Fruit fly (Drosophila melanogaster) whole organism, embryonic: ENCODE data around the gene CG7381.

ENCODE experiments used
- Ada2b ChIP-seq: fragments of 200-800 bp; sonication (Bioruptor generic); IDR thresholded peaks from 2 replicates; pipeline ENCODE4 v1.3.6; 2022; ENCODE audit warnings: missing biosample characterization, missing genetic modification characterization
- CG10274 ChIP-seq: fragments of 200-800 bp; sonication (Bioruptor generic); optimal IDR thresholded peaks from 3 replicates; lab custom pipeline; 2017; ENCODE audit warnings: missing biosample characterization, mild to moderate bottlenecking, missing genetic modification characterization
- CG10366 ChIP-seq: fragments of 200-800 bp; sonication (Bioruptor generic); IDR thresholded peaks from 2 replicates; pipeline ENCODE4 v1.3.6; 2022; ENCODE audit warnings: missing biosample characterization, missing genetic modification characterization
- CG12155 ChIP-seq: fragments of 200-800 bp; sonication (Bioruptor generic); optimal IDR thresholded peaks from 3 replicates; lab custom pipeline; 2016; ENCODE audit warnings: missing biosample characterization, missing genetic modification characterization
- CG13123 ChIP-seq: fragments of 200-800 bp; sonication (Bioruptor generic); optimal IDR thresholded peaks from 2 replicates; lab custom pipeline; 2016; ENCODE audit warnings: missing biosample characterization, missing genetic modification characterization
- CG13424 ChIP-seq: fragments of 200-800 bp; sonication (Bioruptor generic); optimal IDR thresholded peaks from 2 replicates; lab custom pipeline; 2019; ENCODE audit warnings: missing biosample characterization, mild to moderate bottlenecking, missing genetic modification characterization, moderate library complexity
- CG1603 ChIP-seq: fragments of 200-800 bp; sonication (Bioruptor generic); optimal IDR thresholded peaks from 2 replicates; lab custom pipeline; 2019; ENCODE audit warnings: missing biosample characterization, mild to moderate bottlenecking, missing genetic modification characterization, moderate library complexity
- CG17912 ChIP-seq: fragments of 200-800 bp; sonication (Bioruptor generic); optimal IDR thresholded peaks from 2 replicates; lab custom pipeline; 2018; ENCODE audit warnings: missing biosample characterization, mild to moderate bottlenecking, missing genetic modification characterization
- CG2129 ChIP-seq: fragments of 200-800 bp; sonication (Bioruptor generic); IDR thresholded peaks from 2 replicates; pipeline ENCODE4 v1.3.6; 2022; ENCODE audit warnings: missing biosample characterization, missing genetic modification characterization; ENCODE audit not compliant: partially characterized antibody
- CG2712 ChIP-seq: fragments of 200-800 bp; optimal IDR thresholded peaks from 3 replicates; lab custom pipeline; 2019; ENCODE audit warnings: missing biosample characterization, mild to moderate bottlenecking, missing genetic modification characterization, moderate library complexity
- CG2875 ChIP-seq: fragments of 200-800 bp; sonication (Bioruptor generic); optimal IDR thresholded peaks from 2 replicates; lab custom pipeline; 2017; ENCODE audit warnings: missing biosample characterization, mild to moderate bottlenecking, missing genetic modification characterization, missing genetic modification reagents
- CG32532 ChIP-seq: fragments of 200-800 bp; sonication (Bioruptor generic); IDR thresholded peaks from 2 replicates; pipeline ENCODE4 v1.3.6; 2022; ENCODE audit warnings: missing biosample characterization, missing genetic modification characterization
- CG4707 ChIP-seq: fragments of 200-800 bp; sonication (Bioruptor generic); optimal IDR thresholded peaks from 2 replicates; lab custom pipeline; 2018; ENCODE audit warnings: missing biosample characterization, mild to moderate bottlenecking, missing genetic modification characterization, moderate library complexity
- CG4854 ChIP-seq: fragments of 200-800 bp; sonication (Bioruptor generic); optimal IDR thresholded peaks from 2 replicates; lab custom pipeline; 2016; ENCODE audit warnings: missing biosample characterization, missing genetic modification characterization, inconsistent platforms
- CG8290 ChIP-seq, 3 experiments: fragments of 200-800 bp; sonication (Bioruptor generic); optimal IDR thresholded peaks; 2 replicates each; lab custom pipeline; 2016 to 2019; ENCODE audit warnings: missing biosample characterization in 3 of 3, missing genetic modification characterization in 3 of 3, mild to moderate bottlenecking in 2 of 3, moderate library complexity in 1 of 3
- CG8765 ChIP-seq: fragments of 200-800 bp; sonication (Bioruptor generic); IDR thresholded peaks from 2 replicates; pipeline ENCODE4 v1.3.6; 2022; ENCODE audit warnings: missing biosample characterization, missing genetic modification characterization
- CHES-1-like ChIP-seq: fragments of 200-800 bp; sonication (Bioruptor generic); optimal IDR thresholded peaks from 2 replicates; lab custom pipeline; 2016; ENCODE audit warnings: missing biosample characterization, missing genetic modification characterization
- Camta ChIP-seq: fragments of 200-800 bp; sonication (Bioruptor generic); optimal IDR thresholded peaks from 2 replicates; lab custom pipeline; 2016; ENCODE audit warnings: missing biosample characterization, missing genetic modification characterization
- Dbx ChIP-seq: fragments of 200-800 bp; sonication (Bioruptor generic); IDR thresholded peaks from 3 replicates; pipeline ENCODE4 v1.3.6; 2022; ENCODE audit warnings: missing biosample characterization, missing genetic modification characterization
- Dip2 ChIP-seq: fragments of 200-800 bp; sonication (Bioruptor generic); IDR thresholded peaks from 2 replicates; pipeline ENCODE4 v1.3.6; 2022; ENCODE audit warnings: missing biosample characterization, missing genetic modification characterization
- E2f1 ChIP-seq: fragments of 200-800 bp; sonication (Bioruptor generic); IDR thresholded peaks from 2 replicates; pipeline ENCODE4 v1.3.6; 2022; ENCODE audit warnings: missing biosample characterization, missing genetic modification characterization
- HLHmδ ChIP-seq: fragments of 200-800 bp; sonication (Bioruptor generic); optimal IDR thresholded peaks from 2 replicates; lab custom pipeline; 2018; ENCODE audit warnings: missing biosample characterization, mild to moderate bottlenecking, missing genetic modification characterization, moderate library complexity
- MTF-1 ChIP-seq: fragments of 200-800 bp; sonication (Bioruptor generic); optimal IDR thresholded peaks from 2 replicates; lab custom pipeline; 2018; ENCODE audit warnings: missing biosample characterization, mild to moderate bottlenecking, missing genetic modification characterization, borderline replicate concordance
- Meics ChIP-seq: fragments of 200-800 bp; sonication (Bioruptor generic); optimal IDR thresholded peaks from 2 replicates; lab custom pipeline; 2017; ENCODE audit warnings: missing biosample characterization, mild to moderate bottlenecking, missing genetic modification characterization
- Ravus ChIP-seq: fragments of 200-800 bp; sonication (Bioruptor generic); IDR thresholded peaks from 2 replicates; pipeline ENCODE4 v1.3.6; 2022; ENCODE audit warnings: missing biosample characterization, missing genetic modification characterization
- Scr ChIP-seq: fragments of 200-800 bp; sonication (Bioruptor generic); IDR thresholded peaks from 2 replicates; pipeline ENCODE4 v1.3.6; 2022; ENCODE audit warnings: missing biosample characterization, missing genetic modification characterization; ENCODE audit not compliant: partially characterized antibody
- Sox100B ChIP-seq: fragments of 200-800 bp; sonication (Bioruptor generic); optimal IDR thresholded peaks from 3 replicates; lab custom pipeline; 2018; ENCODE audit warnings: missing biosample characterization, mild to moderate bottlenecking, missing genetic modification characterization
- ara ChIP-seq: fragments of 200-800 bp; sonication (Bioruptor generic); IDR thresholded peaks from 2 replicates; pipeline ENCODE4 v1.3.6; 2022; ENCODE audit warnings: missing biosample characterization, missing genetic modification characterization
- cg ChIP-seq: fragments of 200-800 bp; sonication (Bioruptor generic); optimal IDR thresholded peaks from 3 replicates; lab custom pipeline; 2019; ENCODE audit warnings: missing biosample characterization, mild to moderate bottlenecking, missing genetic modification characterization, moderate library complexity
- danr ChIP-seq: fragments of 200-800 bp; sonication (Bioruptor generic); IDR thresholded peaks from 2 replicates; pipeline ENCODE4 v1.3.6; 2022; ENCODE audit warnings: missing biosample characterization, missing genetic modification characterization
- dpn ChIP-seq, 2 experiments: fragments of 200-800 bp; sonication (Bioruptor generic); optimal IDR thresholded peaks; 3 replicates each; lab custom pipeline; 2016; ENCODE audit warnings: missing biosample characterization in 2 of 2, missing genetic modification characterization in 2 of 2
- dysf ChIP-seq: fragments of 200-800 bp; sonication (Bioruptor generic); IDR thresholded peaks from 3 replicates; pipeline ENCODE4 v1.3.6; 2022; ENCODE audit warnings: missing biosample characterization, missing genetic modification characterization
- ems ChIP-seq: fragments of 200-800 bp; sonication (Bioruptor generic); optimal IDR thresholded peaks from 3 replicates; lab custom pipeline; 2016; ENCODE audit warnings: missing biosample characterization, missing genetic modification characterization
- insv ChIP-seq, 2 experiments: fragments of 200-800 bp; sonication (Bioruptor generic); optimal IDR thresholded peaks; 3 replicates each; lab custom pipeline; 2016 to 2018; ENCODE audit warnings: missing biosample characterization in 2 of 2, missing genetic modification characterization in 2 of 2
- lbe ChIP-seq: fragments of 200-800 bp; sonication (Bioruptor generic); optimal IDR thresholded peaks from 2 replicates; lab custom pipeline; 2016; ENCODE audit warnings: missing biosample characterization, mild to moderate bottlenecking, missing genetic modification characterization
- lov ChIP-seq, 2 experiments: fragments of 200-800 bp in 1 of 2; fragments of >200 bp in 1 of 2; sonication (Bioruptor generic) in 1 of 2; IDR thresholded peaks in 1 of 2; optimal IDR thresholded peaks in 1 of 2; 2 replicates in 1 of 2; 3 replicates in 1 of 2; pipeline versions ENCODE4 v1.3.6 to Lab custom; 2017 to 2022; ENCODE audit warnings: missing biosample characterization in 1 of 2, missing genetic modification characterization in 1 of 2
- mirr ChIP-seq: fragments of 200-800 bp; sonication (Bioruptor generic); optimal IDR thresholded peaks from 3 replicates; lab custom pipeline; 2018; ENCODE audit warnings: missing biosample characterization, mild to moderate bottlenecking, missing genetic modification characterization
- org-1 ChIP-seq: fragments of 200-800 bp; sonication (Bioruptor generic); optimal IDR thresholded peaks from 2 replicates; lab custom pipeline; 2017; ENCODE audit warnings: missing biosample characterization, missing genetic modification characterization
- pros ChIP-seq: fragments of 200-800 bp; sonication (Bioruptor generic); optimal IDR thresholded peaks from 3 replicates; lab custom pipeline; 2019; ENCODE audit warnings: missing biosample characterization, mild to moderate bottlenecking, missing genetic modification characterization, moderate library complexity
- psq ChIP-seq: fragments of 200-800 bp; sonication (Bioruptor generic); optimal IDR thresholded peaks from 2 replicates; lab custom pipeline; 2017; ENCODE audit warnings: missing biosample characterization, missing genetic modification characterization
- sc ChIP-seq, 3 experiments: fragments of >200 bp in 2 of 3; fragments of 200-800 bp in 1 of 3; sonication (Bioruptor generic) in 1 of 3; optimal IDR thresholded peaks; 2 replicates in 2 of 3; 3 replicates in 1 of 3; lab custom pipeline; 2017; ENCODE audit warnings: mild to moderate bottlenecking in 1 of 3, missing biosample characterization in 1 of 3, missing genetic modification characterization in 1 of 3, missing genetic modification reagents in 1 of 3
- sens-2 ChIP-seq: fragments of 200-800 bp; sonication (Bioruptor generic); IDR thresholded peaks from 2 replicates; pipeline ENCODE4 v1.3.6; 2022; ENCODE audit warnings: missing biosample characterization, missing genetic modification characterization
- shn ChIP-seq: fragments of 200-800 bp; sonication (Bioruptor generic); optimal IDR thresholded peaks from 3 replicates; lab custom pipeline; 2016; ENCODE audit warnings: missing biosample characterization, missing genetic modification characterization
- slp2 ChIP-seq: fragments of 200-800 bp; sonication (Bioruptor generic); optimal IDR thresholded peaks from 2 replicates; lab custom pipeline; 2016; ENCODE audit warnings: missing biosample characterization, missing genetic modification characterization
- sna ChIP-seq: fragments of 200-800 bp; sonication (Bioruptor generic); IDR thresholded peaks from 2 replicates; pipeline ENCODE4 v1.3.6; 2022; ENCODE audit warnings: missing biosample characterization, missing genetic modification characterization; ENCODE audit not compliant: partially characterized antibody
- stwl ChIP-seq: fragments of 200-800 bp; sonication (Bioruptor generic); optimal IDR thresholded peaks from 3 replicates; lab custom pipeline; 2018; ENCODE audit warnings: missing biosample characterization, mild to moderate bottlenecking, missing genetic modification characterization, moderate library complexity
- trem ChIP-seq: fragments of 200-800 bp; optimal IDR thresholded peaks from 3 replicates; lab custom pipeline; 2019; ENCODE audit warnings: missing biosample characterization, mild to moderate bottlenecking, missing genetic modification characterization, moderate library complexity

The CG7381 gene

DNA sequence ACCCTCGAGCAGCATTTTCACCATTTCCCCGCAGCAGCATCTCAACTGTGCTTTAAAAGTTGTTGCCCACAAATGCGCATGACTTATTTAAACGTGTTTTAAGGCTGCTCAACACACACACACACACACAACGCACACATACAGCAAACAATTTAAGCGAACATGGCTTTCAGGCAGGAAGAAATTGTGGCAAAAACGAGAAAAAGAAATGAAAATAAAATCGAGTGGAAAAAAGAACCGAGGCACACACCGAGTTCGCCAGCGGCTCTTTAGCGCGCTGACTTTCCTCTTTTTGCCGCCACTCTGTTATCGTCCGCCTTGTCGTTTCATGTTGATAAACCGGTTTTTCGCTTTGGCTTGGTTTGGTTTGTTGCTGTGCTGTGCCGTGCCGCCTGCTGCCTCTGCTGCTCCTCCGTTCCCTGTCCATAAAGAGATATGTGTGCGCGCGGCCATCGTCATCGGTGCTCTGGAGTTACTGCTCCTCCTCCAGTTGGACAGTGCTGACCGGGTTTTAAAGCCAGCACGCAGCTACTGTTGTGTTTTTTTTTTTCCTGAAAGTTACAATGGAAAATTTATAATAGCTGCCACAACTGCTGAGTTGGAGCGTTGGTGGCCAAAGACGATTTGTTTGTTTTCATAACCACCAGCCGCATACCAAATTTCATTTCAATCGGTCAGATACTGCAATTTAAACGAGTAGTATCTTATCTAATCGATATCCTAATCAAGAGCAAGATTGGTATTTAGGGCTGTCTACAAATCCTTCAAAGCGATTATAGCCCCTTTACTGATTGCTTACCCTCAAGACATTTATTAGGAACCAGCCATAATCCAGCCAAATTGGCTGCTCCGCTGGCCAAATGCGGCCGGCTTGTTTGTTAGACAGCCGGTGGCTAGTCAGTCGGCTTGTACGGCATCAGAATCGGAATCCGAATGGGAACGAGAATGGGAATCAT is 38.8 kb upstream of the CG7381 start (continued):
- no peak for TF ChIP-seq CG13123 (GFP tag; lab: Kevin White, UChicago)
- TF ChIP-seq CG8765 (GFP tag; lab: Robert Waterston, UW) = peak; percentile 22; the same call in 1 of the 2 replicates
- TF ChIP-seq CG8290 (GFP tag; optimal IDR thresholded peaks at IDR 0.05; lab: Kevin White, UChicago) = no peak
- peak in 1 of 2 experiments; percentile 35 for TF ChIP-seq CG8290 (tag; optimal IDR thresholded peaks at IDR 0.05; lab: Kevin White, UChicago)
- peak; percentile 18 for TF ChIP-seq CG2712 (tag; lab: Kevin White, UChicago)
- TF ChIP-seq CG4707 = no peak
- TF ChIP-seq ara = no peak
- TF ChIP-seq sc (optimal IDR thresholded peaks at IDR 0.05; lab: Kevin White, UChicago) = no peak
- no peak for TF ChIP-seq sc (GFP tag; optimal IDR thresholded peaks at IDR 0.05; lab: Kevin White, UChicago)
- TF ChIP-seq CG2875 (GFP tag; lab: Kevin White, UChicago) = no peak
- no peak for TF ChIP-seq lov (optimal IDR thresholded peaks at IDR 0.05; lab: Kevin White, UChicago)
- 0 out of 3 replicates have a peak, but pooled peaks have one; percentile 6 for TF ChIP-seq lov (GFP tag; IDR thresholded peaks at IDR 0.05; lab: Robert Waterston, UW)
- TF ChIP-seq CG12155 (GFP tag; lab: Kevin White, UChicago) = peak; percentile 7
- TF ChIP-seq sna (GFP tag; lab: Robert Waterston, UW) = no peak
- TF ChIP-seq psq (GFP tag; lab: Kevin White, UChicago) = no peak
- TF ChIP-seq trem (tag; lab: Kevin White, UChicago) = no peak
- no peak for TF ChIP-seq ems (GFP tag; lab: Kevin White, UChicago)
- TF ChIP-seq CG13424 = no peak
- no peak for TF ChIP-seq org-1
- no peak for TF ChIP-seq CG1603 (tag; lab: Kevin White, UChicago)
- TF ChIP-seq Sox100B (GFP tag; lab: Kevin White, UChicago) = no peak
- no peak for TF ChIP-seq CG17912 (GFP tag; lab: Kevin White, UChicago)
- no peak for TF ChIP-seq danr
- TF ChIP-seq E2f1 (GFP tag; lab: Robert Waterston, UW) = no peak
- TF ChIP-seq Dbx (GFP tag; lab: Robert Waterston, UW) = peak; percentile 29; the same call in 1 of the 3 replicates
- peak; percentile 29; the same call in 1 of the 3 replicates for TF ChIP-seq dysf
- no peak for TF ChIP-seq CG10274 (GFP tag; lab: Kevin White, UChicago)
- TF ChIP-seq stwl (tag; lab: Kevin White, UChicago) = no peak
- TF ChIP-seq insv (GFP tag; optimal IDR thresholded peaks at IDR 0.05; lab: Kevin White, UChicago) = peak in 1 of 2 experiments; percentile 43
- TF ChIP-seq CG10366 (GFP tag; lab: Robert Waterston, UW) = no peak
- no peak for TF ChIP-seq slp2 (GFP tag; lab: Kevin White, UChicago)
- no peak for TF ChIP-seq Dip2 (GFP tag; lab: Robert Waterston, UW)
- no peak for TF ChIP-seq HLHmδ (GFP tag; lab: Kevin White, UChicago)
- peak; percentile 69 for TF ChIP-seq cg (GFP tag; lab: Kevin White, UChicago)
- no peak for TF ChIP-seq Scr
- TF ChIP-seq CG32532 (GFP tag; lab: Robert Waterston, UW) = peak; percentile 55
- TF ChIP-seq mirr (GFP tag; lab: Kevin White, UChicago) = peak; percentile 31
- peak; percentile 27 for TF ChIP-seq CHES-1-like (GFP tag; lab: Kevin White, UChicago)
- no peak for TF ChIP-seq Ada2b (GFP tag; lab: Robert Waterston, UW)
- TF ChIP-seq MTF-1 (GFP tag; lab: Kevin White, UChicago) = no peak
- no peak for TF ChIP-seq pros (GFP tag; lab: Kevin White, UChicago)
- TF ChIP-seq Meics (GFP tag; lab: Kevin White, UChicago) = peak; percentile 5
- TF ChIP-seq lbe = peak; percentile 57
- peak; percentile 47 for TF ChIP-seq shn (GFP tag; lab: Kevin White, UChicago)
- TF ChIP-seq Ravus (GFP tag; lab: Robert Waterston, UW) = no peak
- TF ChIP-seq sens-2 = no peak
- TF ChIP-seq CG2129 (GFP tag; lab: Robert Waterston, UW) = no peak
- no peak for TF ChIP-seq CG4854 (GFP tag; lab: Kevin White, UChicago)
- peak in 1 of 2 experiments; percentile 12 for TF ChIP-seq dpn (GFP tag; optimal IDR thresholded peaks at IDR 0.05; lab: Kevin White, UChicago)
- no peak for TF ChIP-seq Camta (GFP tag; lab: Kevin White, UChicago)
